Worm (Caenorhabditis elegans) whole organism, mixed stage, embryonic: ENCODE data around the gene alkb-8.

Experiments
- blmp-1 ChIP-seq: fragments of 150-350 bp; optimal IDR thresholded peaks from 2 replicates; lab custom pipeline; 2014; ENCODE audit warnings: missing biosample characterization, missing genetic modification characterization
- elt-1 ChIP-seq: sonication (generic microtip); optimal IDR thresholded peaks from 2 replicates; lab custom pipeline; 2017; ENCODE audit warnings: missing genetic modification characterization, mild to moderate bottlenecking, missing compliant biosample characterization, antibody characterized with exemption, moderate library complexity, borderline replicate concordance; ENCODE audit not compliant: insufficient read depth
- elt-3 ChIP-seq: fragments of 150-350 bp; optimal IDR thresholded peaks from 2 replicates; lab custom pipeline; 2014; ENCODE audit warnings: missing biosample characterization, missing genetic modification characterization
- lin-13 ChIP-seq: fragments of 150-350 bp; optimal IDR thresholded peaks from 2 replicates; lab custom pipeline; 2014; ENCODE audit warnings: missing biosample characterization, missing genetic modification characterization
- lsy-2 ChIP-seq: fragments of 150-350 bp; optimal IDR thresholded peaks from 2 replicates; lab custom pipeline; 2014; ENCODE audit warnings: missing biosample characterization, missing genetic modification characterization
- mep-1 ChIP-seq: fragments of 150-350 bp; optimal IDR thresholded peaks from 2 replicates; lab custom pipeline; 2017; ENCODE audit warnings: missing biosample characterization, missing genetic modification reagents, missing genetic modification characterization, inconsistent platforms
- nhr-28 ChIP-seq: fragments of 150-350 bp; optimal IDR thresholded peaks from 2 replicates; lab custom pipeline; 2014; ENCODE audit warnings: missing biosample characterization, missing genetic modification characterization
- nhr-76 ChIP-seq: sonication (generic microtip); optimal IDR thresholded peaks from 2 replicates; lab custom pipeline; 2017; ENCODE audit warnings: missing biosample characterization, missing genetic modification characterization
- pha-4 ChIP-seq: fragments of 150-350 bp; optimal IDR thresholded peaks from 2 replicates; lab custom pipeline; 2018; ENCODE audit warnings: missing biosample characterization, missing genetic modification reagents, missing genetic modification characterization
- snpc-4 ChIP-seq: fragments of 150-350 bp; optimal IDR thresholded peaks from 2 replicates; lab custom pipeline; 2014; ENCODE audit warnings: missing biosample characterization, missing genetic modification characterization
- unc-39 ChIP-seq: fragments of 150-350 bp; optimal IDR thresholded peaks from 2 replicates; lab custom pipeline; 2014; ENCODE audit warnings: missing biosample characterization, missing genetic modification characterization
- unc-62 ChIP-seq: fragments of 150-350 bp; optimal IDR thresholded peaks from 2 replicates; lab custom pipeline; 2014; ENCODE audit warnings: missing biosample characterization, missing genetic modification reagents, missing genetic modification characterization
- zip-8 ChIP-seq: fragments of 150-350 bp; optimal IDR thresholded peaks from 2 replicates; lab custom pipeline; 2014; ENCODE audit warnings: missing biosample characterization, missing genetic modification characterization
- ztf-11 ChIP-seq: fragments of 150-350 bp; optimal IDR thresholded peaks from 2 replicates; lab custom pipeline; 2014; ENCODE audit warnings: missing biosample characterization, missing genetic modification characterization

DNA sequence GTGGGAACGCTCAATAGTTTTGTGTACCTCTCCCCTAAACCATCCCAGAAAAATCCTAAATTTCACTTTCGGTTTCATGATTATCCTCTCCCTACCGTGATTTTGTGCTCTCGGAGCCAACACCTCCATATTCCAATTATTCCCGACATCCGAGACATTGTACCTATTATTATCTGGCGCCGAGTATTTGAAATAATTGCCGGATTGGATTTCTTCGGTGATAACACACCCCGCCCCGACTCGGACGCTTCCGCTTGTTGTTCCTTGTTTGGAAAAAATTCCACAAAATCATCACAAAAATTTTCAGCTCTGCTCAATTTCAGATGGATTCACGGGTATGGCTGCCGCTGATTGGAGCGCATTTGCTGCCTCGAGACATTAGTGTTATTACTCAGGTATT lies 36.0 kb downstream of the alkb-8 start, which contains the start of gene lin-48:
- TF ChIP-seq mep-1 (tag; lab: Kevin White, UChicago): no peak
- TF ChIP-seq unc-62 (GFP tag; lab: Kevin White, UChicago): no peak
- TF ChIP-seq elt-1 (tag; lab: Kevin White, UChicago): no peak
- TF ChIP-seq elt-3: no peak
- no peak for TF ChIP-seq lsy-2 (tag; lab: Kevin White, UChicago)
- TF ChIP-seq nhr-28 (tag; lab: Kevin White, UChicago): no peak
- TF ChIP-seq snpc-4: no peak
- TF ChIP-seq blmp-1 (tag; lab: Kevin White, UChicago): no peak
- no peak for TF ChIP-seq pha-4 (tag; lab: Kevin White, UChicago)
- TF ChIP-seq ztf-11 (tag; lab: Kevin White, UChicago): no peak
- TF ChIP-seq unc-39 (tag; lab: Kevin White, UChicago): no peak
- no peak for TF ChIP-seq zip-8 (tag; lab: Kevin White, UChicago)
- no peak for TF ChIP-seq lin-13 (tag; lab: Kevin White, UChicago)
- no peak for TF ChIP-seq nhr-76
